Worm (Caenorhabditis elegans): Measurements from ENCODE around the gene F40F11.3.

- TF ChIP-seq pha-4 (tag; optimal IDR thresholded peaks at IDR 0.05) (no peak), ztf-11 (tag; optimal IDR thresholded peaks at IDR 0.05) (no peak), nhr-237 (tag; optimal IDR thresholded peaks at IDR 0.05) (no peak), mab-5 (tag; optimal IDR thresholded peaks at IDR 0.05) (no peak), blmp-1 (tag; optimal IDR thresholded peaks at IDR 0.05) (no peak), ces-1 (GFP tag; optimal IDR thresholded peaks at IDR 0.05) (no peak)
Measured at ce11 chrIV:11631750-11632149, 37.9 kb upstream of the F40F11.3 start, which contains the start of gene F58B3.4.
